Worm (Caenorhabditis elegans) whole organism, young adult: ENCODE data around the gene tgt-2.

Experiments
- F10E7.11 ChIP-seq: sonication (generic microtip); optimal IDR thresholded peaks from 2 replicates; lab custom pipeline; 2017; ENCODE audit warnings: mild to moderate bottlenecking, missing genetic modification characterization, moderate library complexity, missing compliant biosample characterization
- Y53F4B.3 ChIP-seq: fragments of 200-800 bp; sonication (Bioruptor generic); IDR thresholded peaks from 2 replicates; pipeline ENCODE4 v1.3.6; 2022; ENCODE audit warnings: missing genetic modification reagents, missing genetic modification characterization, missing compliant biosample characterization
- ama-1 ChIP-seq, 3 experiments: fragments of 150-350 bp in 1 of 3; sonication (generic microtip) in 2 of 3; optimal IDR thresholded peaks; 2 replicates each; lab custom pipeline; 2014 to 2018; ENCODE audit warnings: missing biosample characterization in 2 of 3, missing genetic modification characterization in 2 of 3, missing genetic modification reagents in 2 of 3
- bed-2 ChIP-seq: fragments of 200-800 bp; sonication (Bioruptor generic); IDR thresholded peaks from 2 replicates; pipeline ENCODE4 v1.3.6; 2022; ENCODE audit warnings: missing genetic modification reagents, missing genetic modification characterization, missing compliant biosample characterization
- ceh-91 ChIP-seq: fragments of 200-800 bp; sonication (Bioruptor generic); IDR thresholded peaks from 2 replicates; pipeline ENCODE4 v1.3.6; 2022; ENCODE audit warnings: missing genetic modification reagents, missing genetic modification characterization, missing compliant biosample characterization
- efl-1 ChIP-seq: fragments of 150-350 bp; optimal IDR thresholded peaks from 2 replicates; lab custom pipeline; 2014; ENCODE audit warnings: missing biosample characterization, missing genetic modification reagents, missing genetic modification characterization
- nfya-1 ChIP-seq: sonication (generic microtip); optimal IDR thresholded peaks from 2 replicates; lab custom pipeline; 2017; ENCODE audit warnings: antibody characterized with exemption, missing compliant biosample characterization, missing genetic modification characterization, borderline replicate concordance; ENCODE audit not compliant: insufficient read depth
- unc-62 ChIP-seq: fragments of 150-350 bp; optimal IDR thresholded peaks from 2 replicates; lab custom pipeline; 2014; ENCODE audit warnings: missing biosample characterization, missing genetic modification reagents, missing genetic modification characterization
- ztf-18 ChIP-seq: sonication (generic microtip); optimal IDR thresholded peaks from 2 replicates; lab custom pipeline; 2016; ENCODE audit warnings: missing genotype, mild to moderate bottlenecking, missing genetic modification characterization, missing compliant biosample characterization

DNA sequence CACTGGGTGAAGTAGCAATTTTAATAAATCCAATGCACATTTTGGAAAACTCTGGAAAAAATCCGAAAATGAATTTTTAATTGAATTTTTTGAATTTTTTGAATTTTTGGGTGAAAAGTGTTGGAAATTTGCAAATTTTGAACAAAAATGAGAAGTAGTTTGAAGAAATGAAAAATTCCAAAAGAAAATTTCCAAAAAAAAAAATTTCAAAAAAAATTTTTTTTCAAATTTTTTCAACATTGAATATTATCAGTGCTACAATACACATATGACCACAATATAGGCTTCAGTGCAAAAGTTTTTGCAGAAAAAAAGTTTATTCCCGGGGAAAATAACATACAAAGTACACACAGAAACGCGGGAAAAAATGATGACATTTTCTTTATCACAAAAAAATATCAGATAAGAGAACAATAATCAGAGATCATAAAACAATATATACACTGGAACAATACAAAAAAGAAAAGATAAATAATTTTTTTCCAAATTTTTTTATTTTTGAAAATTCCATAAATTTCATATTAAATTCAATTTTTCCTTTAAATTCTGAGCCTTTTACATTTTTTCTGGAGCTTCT lies 40.8 kb upstream of the tgt-2 start, which contains the start of gene hrg-10:
- TF ChIP-seq ama-1 (optimal IDR thresholded peaks at IDR 0.05; lab: Kevin White, UChicago) (no peak), ama-1 (GFP tag; optimal IDR thresholded peaks at IDR 0.05; lab: Kevin White, UChicago) (no peak), bed-2 (GFP tag; lab: Robert Waterston, UW) (no peak), ceh-91 (GFP tag; lab: Robert Waterston, UW) (no peak), unc-62 (no peak), nfya-1 (tag; lab: Kevin White, UChicago) (no peak), Y53F4B.3 (GFP tag; lab: Robert Waterston, UW) (no peak), ztf-18 (tag; lab: Kevin White, UChicago) (no peak), efl-1 (GFP tag; lab: Kevin White, UChicago) (no peak), F10E7.11 (tag; lab: Kevin White, UChicago) (no peak)
